Worm (Caenorhabditis elegans) whole organism, early embryonic: ENCODE results near the gene W02B3.4.
"Not testable (repeated sequence)": the region's sequence is repeated elsewhere in the genome, so short reads cannot be mapped to it uniquely, and the experiment has no call there.

Experiments
- B0310.2 ChIP-seq: sonication (generic microtip); optimal IDR thresholded peaks from 2 replicates; lab custom pipeline; 2016; ENCODE audit warnings: mild to moderate bottlenecking, missing genetic modification characterization, missing compliant biosample characterization
- F13C5.2 ChIP-seq: sonication (generic microtip); optimal IDR thresholded peaks from 2 replicates; lab custom pipeline; 2017; ENCODE audit warnings: mild to moderate bottlenecking, missing genetic modification characterization, inconsistent platforms, missing compliant biosample characterization
- aly-1 ChIP-seq: sonication (generic microtip); optimal IDR thresholded peaks from 2 replicates; lab custom pipeline; 2016; ENCODE audit warnings: missing genetic modification characterization, missing compliant biosample characterization
- ama-1 ChIP-seq: fragments of 150-350 bp; optimal IDR thresholded peaks from 2 replicates; lab custom pipeline; 2014
- ceh-13 ChIP-seq: fragments of 200-800 bp; sonication (Bioruptor generic); optimal IDR thresholded peaks from 2 replicates; lab custom pipeline; 2018; ENCODE audit warnings: mild to moderate bottlenecking, missing genetic modification characterization, missing compliant biosample characterization
- ceh-36 ChIP-seq: sonication (generic microtip); optimal IDR thresholded peaks from 2 replicates; lab custom pipeline; 2016; ENCODE audit warnings: missing genetic modification characterization, inconsistent platforms, missing compliant biosample characterization
- ets-7 ChIP-seq: sonication (generic microtip); optimal IDR thresholded peaks from 2 replicates; lab custom pipeline; 2016; ENCODE audit warnings: missing genotype, missing genetic modification characterization, missing compliant biosample characterization
- flt-1 ChIP-seq: fragments of 200-800 bp; sonication (Bioruptor generic); IDR thresholded peaks from 2 replicates; pipeline ENCODE4 v1.3.6; 2022; ENCODE audit warnings: missing genetic modification characterization, missing compliant biosample characterization
- hmbx-1 ChIP-seq: sonication (generic microtip); optimal IDR thresholded peaks from 2 replicates; lab custom pipeline; 2016; ENCODE audit warnings: mild to moderate bottlenecking, missing genetic modification characterization, missing compliant biosample characterization
- hmg-4 ChIP-seq: fragments of 200-800 bp; sonication (Bioruptor generic); optimal IDR thresholded peaks from 2 replicates; lab custom pipeline; 2018; ENCODE audit warnings: mild to moderate bottlenecking, missing genetic modification characterization, missing compliant biosample characterization
- hnd-1 ChIP-seq: sonication (generic microtip); optimal IDR thresholded peaks from 2 replicates; lab custom pipeline; 2016; ENCODE audit warnings: missing genetic modification characterization, missing compliant biosample characterization
- pes-1 ChIP-seq: fragments of 200-800 bp; sonication (Bioruptor generic); IDR thresholded peaks from 2 replicates; pipeline ENCODE4 v1.3.6; 2022; ENCODE audit warnings: missing genetic modification reagents, missing genetic modification characterization, missing compliant biosample characterization
- scrt-1 ChIP-seq: fragments of 200-800 bp; sonication (Bioruptor generic); IDR thresholded peaks from 2 replicates; pipeline ENCODE4 v1.3.6; 2022; ENCODE audit warnings: missing genetic modification characterization, missing compliant biosample characterization
- sea-1 ChIP-seq: fragments of 200-800 bp; sonication (Bioruptor generic); conservative IDR thresholded peaks from 2 replicates; pipeline ENCODE4 v1.3.6; 2022; ENCODE audit warnings: missing genetic modification characterization, missing compliant biosample characterization
- tbx-11 ChIP-seq: fragments of 200-800 bp; sonication (Bioruptor generic); IDR thresholded peaks from 2 replicates; pipeline ENCODE4 v1.3.6; 2022; ENCODE audit warnings: missing genetic modification characterization, missing compliant biosample characterization
- tbx-37 ChIP-seq: fragments of 200-800 bp; sonication (Bioruptor generic); conservative IDR thresholded peaks from 2 replicates; pipeline ENCODE4 v1.3.6; 2022; ENCODE audit warnings: missing genetic modification reagents, missing genetic modification characterization, missing compliant biosample characterization
- tra-4 ChIP-seq: sonication (generic microtip); optimal IDR thresholded peaks from 2 replicates; lab custom pipeline; 2017; ENCODE audit warnings: missing genetic modification characterization, missing compliant biosample characterization

W02B3.4 gene

ce11 chrIII:688869-689268 is 5.7 kb upstream of the W02B3.4 start, which contains the start of gene elf-1:
TSS of gene elf-1 (plus strand) at chrIII:689169.
- not testable (repeated sequence) for TF ChIP-seq F13C5.2, ceh-36, B0310.2 (tag; lab: Kevin White, UChicago)

- no peak for TF ChIP-seq ama-1
- TF ChIP-seq aly-1 = no peak
- TF ChIP-seq sea-1 (GFP tag; lab: Robert Waterston, UW) = no peak
- TF ChIP-seq hmg-4 (GFP tag; lab: Kevin White, UChicago) = no peak
- no peak for TF ChIP-seq B0310.2 (tag; lab: Kevin White, UChicago)
- TF ChIP-seq tbx-11 = no peak
- no peak for TF ChIP-seq ceh-36 (tag; lab: Kevin White, UChicago)
- no peak for TF ChIP-seq ets-7 (tag; lab: Kevin White, UChicago)
- TF ChIP-seq flt-1 = no peak
- TF ChIP-seq scrt-1 (GFP tag; lab: Robert Waterston, UW) = no peak
- no peak for TF ChIP-seq ceh-13
- TF ChIP-seq tbx-37 (GFP tag; lab: Robert Waterston, UW) = no peak
- no peak for TF ChIP-seq pes-1 (GFP tag; lab: Robert Waterston, UW)
- no peak for TF ChIP-seq hnd-1 (tag; lab: Kevin White, UChicago)
- no peak for TF ChIP-seq hmbx-1 (tag; lab: Kevin White, UChicago)
- TF ChIP-seq tra-4 (tag; lab: Kevin White, UChicago) = no peak
- TF ChIP-seq F13C5.2 (tag; lab: Kevin White, UChicago) = no peak
Measured at ce11 chrIII:688083-688482, 4.9 kb upstream of the W02B3.4 start.

ce11 chrIII:675822-676221 is 7.4 kb downstream of the W02B3.4 start, which contains the start of gene grk-2:
TSS of gene grk-2 (plus strand) at chrIII:676122.
- TF ChIP-seq tbx-37 (GFP tag; lab: Robert Waterston, UW) = no peak
- no peak for TF ChIP-seq scrt-1 (GFP tag; lab: Robert Waterston, UW)
- no peak for TF ChIP-seq B0310.2 (tag; lab: Kevin White, UChicago)
- no peak for TF ChIP-seq hmg-4 (GFP tag; lab: Kevin White, UChicago)
- TF ChIP-seq ceh-13 = no peak
- TF ChIP-seq ets-7 (tag; lab: Kevin White, UChicago) = no peak
- TF ChIP-seq pes-1 (GFP tag; lab: Robert Waterston, UW) = no peak
- no peak for TF ChIP-seq ceh-36 (tag; lab: Kevin White, UChicago)
- TF ChIP-seq tbx-11 = no peak
- no peak for TF ChIP-seq tra-4 (tag; lab: Kevin White, UChicago)
- no peak for TF ChIP-seq ama-1
- no peak for TF ChIP-seq hmbx-1 (tag; lab: Kevin White, UChicago)

ce11 chrIII:675413-675812 is 7.8 kb downstream of the W02B3.4 start:
- no peak for TF ChIP-seq tra-4 (tag; lab: Kevin White, UChicago)
- no peak for TF ChIP-seq scrt-1 (GFP tag; lab: Robert Waterston, UW)
- TF ChIP-seq tbx-11 = no peak
- TF ChIP-seq pes-1 (GFP tag; lab: Robert Waterston, UW) = no peak
- no peak for TF ChIP-seq B0310.2 (tag; lab: Kevin White, UChicago)
- TF ChIP-seq hmg-4 (GFP tag; lab: Kevin White, UChicago) = no peak
- TF ChIP-seq ceh-13 = no peak
- no peak for TF ChIP-seq sea-1 (GFP tag; lab: Robert Waterston, UW)
- no peak for TF ChIP-seq aly-1
- no peak for TF ChIP-seq flt-1
- no peak for TF ChIP-seq hnd-1 (tag; lab: Kevin White, UChicago)
- TF ChIP-seq tbx-37 (GFP tag; lab: Robert Waterston, UW) = no peak
- TF ChIP-seq ceh-36 (tag; lab: Kevin White, UChicago) = no peak
- TF ChIP-seq hmbx-1 (tag; lab: Kevin White, UChicago) = no peak
- no peak for TF ChIP-seq ama-1
- no peak for TF ChIP-seq ets-7 (tag; lab: Kevin White, UChicago)

ce11 chrIII:670994-671393 is 12.2 kb downstream of the W02B3.4 start:
- no peak for TF ChIP-seq flt-1
- no peak for TF ChIP-seq ets-7 (tag; lab: Kevin White, UChicago)
- no peak for TF ChIP-seq tra-4 (tag; lab: Kevin White, UChicago)
- no peak for TF ChIP-seq ceh-13
- no peak for TF ChIP-seq pes-1 (GFP tag; lab: Robert Waterston, UW)
- no peak for TF ChIP-seq tbx-11
- no peak for TF ChIP-seq sea-1 (GFP tag; lab: Robert Waterston, UW)
- TF ChIP-seq F13C5.2 (tag; lab: Kevin White, UChicago) = no peak
- TF ChIP-seq hnd-1 (tag; lab: Kevin White, UChicago) = no peak
- no peak for TF ChIP-seq ama-1
- no peak for TF ChIP-seq hmbx-1 (tag; lab: Kevin White, UChicago)
- no peak for TF ChIP-seq scrt-1 (GFP tag; lab: Robert Waterston, UW)
- TF ChIP-seq tbx-37 (GFP tag; lab: Robert Waterston, UW) = no peak
- TF ChIP-seq B0310.2 (tag; lab: Kevin White, UChicago) = no peak

DNA sequence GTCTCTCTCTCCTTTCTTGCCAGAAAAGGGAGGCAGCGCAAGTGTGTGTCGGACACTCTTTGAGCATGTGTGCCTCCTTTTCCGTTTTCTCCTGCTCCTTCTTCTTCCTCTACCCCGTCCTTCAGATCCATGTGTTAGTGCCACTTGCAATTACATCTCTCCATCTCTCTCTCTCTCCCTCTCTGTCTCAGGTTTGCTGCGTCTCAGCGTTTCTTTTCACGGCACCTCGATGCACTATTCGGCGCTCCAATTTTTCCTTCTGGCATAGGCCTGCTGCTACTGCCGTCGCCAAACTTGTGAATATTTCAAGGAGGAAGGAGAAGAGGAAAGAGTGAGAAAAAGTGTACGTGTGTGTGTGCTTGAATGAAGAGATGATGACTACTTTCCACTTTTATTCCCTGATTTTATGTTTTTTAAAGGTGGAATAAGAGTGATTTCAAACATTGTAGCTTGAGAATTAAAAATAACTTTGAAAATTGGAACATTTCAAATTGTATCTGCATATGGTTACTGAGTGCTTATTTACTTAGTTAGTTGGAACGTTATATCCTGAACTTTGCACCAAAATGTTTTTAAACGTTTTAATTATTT is 14.8 kb downstream of the W02B3.4 start, which contains the start of gene W02B3.3:
TSS of gene W02B3.3 (minus strand) at position 131 of the 591 bp plus-strand sequence.
- no peak for TF ChIP-seq tbx-37 (GFP tag; lab: Robert Waterston, UW)
- TF ChIP-seq F13C5.2 (tag; lab: Kevin White, UChicago) = peak; percentile 8
- peak; percentile 46 for TF ChIP-seq hmg-4 (GFP tag; lab: Kevin White, UChicago)
- no peak for TF ChIP-seq aly-1
- TF ChIP-seq flt-1 = no peak

ce11 chrIII:665173-665757 is 18.0 kb downstream of the W02B3.4 start, which contains the start of gene C09F5.3:
TSS of gene C09F5.3 (minus strand) at chrIII:665266.
- no peak for TF ChIP-seq ceh-36 (tag; lab: Kevin White, UChicago)
- TF ChIP-seq F13C5.2 (tag; lab: Kevin White, UChicago) = no peak
- TF ChIP-seq sea-1 (GFP tag; lab: Robert Waterston, UW) = no peak
- no peak for TF ChIP-seq tbx-11
- no peak for TF ChIP-seq aly-1
- TF ChIP-seq tra-4 (tag; lab: Kevin White, UChicago) = no peak
- TF ChIP-seq tbx-37 (GFP tag; lab: Robert Waterston, UW) = no peak
- no peak for TF ChIP-seq ama-1
- no peak for TF ChIP-seq ets-7 (tag; lab: Kevin White, UChicago)
